Fruit fly (Drosophila melanogaster): ENCODE data around the gene Jupiter.
A peak's percentile ranks its signal among the peaks of the same experiment; 100 is the strongest.

DNA sequence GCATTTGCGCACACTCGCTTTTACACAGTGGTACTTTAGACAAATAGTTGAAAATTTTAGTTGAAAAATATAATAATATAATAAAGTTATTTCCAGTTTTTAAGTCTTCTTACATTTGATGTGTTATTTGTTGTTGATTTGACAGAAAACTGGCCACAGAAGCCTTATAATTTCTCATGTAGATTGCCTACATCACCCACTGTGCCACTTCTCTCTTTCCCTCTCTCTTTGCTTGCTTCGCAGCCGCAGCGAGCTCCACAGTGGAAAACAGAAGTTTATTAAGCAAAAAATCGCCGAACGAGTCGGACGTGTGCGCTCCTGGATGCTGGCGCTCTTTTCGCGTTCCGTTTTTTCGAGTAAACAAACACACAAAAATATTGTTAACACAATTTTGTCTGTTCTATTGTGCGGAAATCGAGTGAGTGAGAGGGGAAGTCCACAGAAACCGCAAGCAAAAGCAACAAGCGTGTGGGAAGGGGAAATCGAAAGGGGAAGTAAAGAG is 36.2 kb upstream of the Jupiter start, which contains the start of gene CG42327:
- TF ChIP-seq CG11617 (GFP tag; optimal IDR thresholded peaks at IDR 0.05) (peak; percentile 80), ovo (GFP tag; optimal IDR thresholded peaks at IDR 0.05) (no peak), cic (GFP tag; optimal IDR thresholded peaks at IDR 0.05) (peak; percentile 56), cnc (optimal IDR thresholded peaks at IDR 0.05) (no peak), CG33017 (tag; optimal IDR thresholded peaks at IDR 0.05) (peak; percentile 71), CG7045 (GFP tag; optimal IDR thresholded peaks at IDR 0.05) (peak; percentile 47), Clk (GFP tag; optimal IDR thresholded peaks at IDR 0.05) (no peak), tj (GFP tag; optimal IDR thresholded peaks at IDR 0.05) (no peak), bab1 (GFP tag; optimal IDR thresholded peaks at IDR 0.05) (peak; percentile 87)
